Worm (Caenorhabditis elegans) whole organism, L4/young adult: Measurements from ENCODE around the gene srsx-39.

Experiments used
- W03F9.2 ChIP-seq: fragments of 150-350 bp; optimal IDR thresholded peaks from 2 replicates; lab custom pipeline; 2014; ENCODE audit warnings: missing biosample characterization, missing genetic modification characterization
- dao-5 ChIP-seq: sonication (generic microtip); optimal IDR thresholded peaks from 2 replicates; lab custom pipeline; 2016; ENCODE audit warnings: missing genotype, missing genetic modification characterization, moderate library complexity, missing compliant biosample characterization
- him-1 ChIP-seq: sonication (generic microtip); optimal IDR thresholded peaks from 2 replicates; lab custom pipeline; 2016; ENCODE audit warnings: missing genotype, missing genetic modification reagents, missing genetic modification characterization, missing compliant biosample characterization

DNA sequence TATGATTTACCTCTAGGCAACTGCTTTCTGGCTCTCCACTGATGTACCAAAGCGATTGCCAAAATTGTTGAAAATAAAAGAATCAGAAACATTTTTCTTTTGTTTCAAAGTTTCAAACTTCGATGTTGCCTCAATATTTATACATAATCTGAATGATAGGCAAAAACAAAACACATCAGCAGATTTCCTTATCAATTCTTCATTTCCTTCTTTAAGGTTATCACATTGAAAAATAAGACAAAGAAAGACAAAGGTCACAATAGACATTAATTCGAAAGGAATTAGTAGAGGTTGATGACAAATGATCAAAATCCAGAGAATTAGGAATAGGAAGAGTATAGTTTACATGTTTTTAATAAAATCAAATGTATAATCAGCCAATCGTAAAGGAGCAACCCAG, 34.4 kb upstream of the srsx-39 start, which contains the start of gene cyp-34A2:
- TF ChIP-seq W03F9.2 (tag; lab: Kevin White, UChicago) (no peak), him-1 (tag; lab: Kevin White, UChicago) (no peak), dao-5 (tag; lab: Kevin White, UChicago) (no peak)
